Fruit fly (Drosophila melanogaster): ENCODE data around the gene Cht7.
A peak's percentile ranks its signal among the peaks of the same experiment; 100 is the strongest.

Cht7 gene

DNA sequence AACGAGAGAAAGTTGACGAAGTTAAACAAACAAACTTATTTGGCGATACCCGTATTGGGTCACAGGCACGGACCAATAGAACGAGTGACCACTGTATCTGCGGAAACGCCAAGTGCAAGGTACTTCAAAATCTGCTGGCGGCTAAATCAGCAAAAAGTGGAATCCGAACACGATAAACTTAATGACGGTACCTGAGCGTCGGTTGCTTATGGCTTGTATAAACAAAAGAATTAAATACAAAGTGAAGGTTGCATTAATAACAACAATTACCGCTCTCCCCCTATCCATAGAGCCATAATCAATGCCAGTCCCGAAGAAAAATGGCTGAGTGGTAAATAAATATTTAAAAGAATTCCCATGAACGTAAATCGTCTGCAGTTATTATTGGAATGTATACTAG, 17.8 kb upstream of the Cht7 start:
- peak; percentile 66 for TF ChIP-seq Med (GFP tag)
- TF ChIP-seq Meics (GFP tag; optimal IDR thresholded peaks at IDR 0.05) = no peak
- TF ChIP-seq grau (tag; optimal IDR thresholded peaks at IDR 0.05) = peak; percentile 45
- TF ChIP-seq CG12391 (tag; optimal IDR thresholded peaks at IDR 0.05) = no peak
- no peak for TF ChIP-seq CG4730 (GFP tag; IDR thresholded peaks at IDR 0.05)
- 0 out of 2 replicates have a peak, but pooled peaks have one; percentile 16 for TF ChIP-seq Oaz (GFP tag; IDR thresholded peaks at IDR 0.05)

DNA sequence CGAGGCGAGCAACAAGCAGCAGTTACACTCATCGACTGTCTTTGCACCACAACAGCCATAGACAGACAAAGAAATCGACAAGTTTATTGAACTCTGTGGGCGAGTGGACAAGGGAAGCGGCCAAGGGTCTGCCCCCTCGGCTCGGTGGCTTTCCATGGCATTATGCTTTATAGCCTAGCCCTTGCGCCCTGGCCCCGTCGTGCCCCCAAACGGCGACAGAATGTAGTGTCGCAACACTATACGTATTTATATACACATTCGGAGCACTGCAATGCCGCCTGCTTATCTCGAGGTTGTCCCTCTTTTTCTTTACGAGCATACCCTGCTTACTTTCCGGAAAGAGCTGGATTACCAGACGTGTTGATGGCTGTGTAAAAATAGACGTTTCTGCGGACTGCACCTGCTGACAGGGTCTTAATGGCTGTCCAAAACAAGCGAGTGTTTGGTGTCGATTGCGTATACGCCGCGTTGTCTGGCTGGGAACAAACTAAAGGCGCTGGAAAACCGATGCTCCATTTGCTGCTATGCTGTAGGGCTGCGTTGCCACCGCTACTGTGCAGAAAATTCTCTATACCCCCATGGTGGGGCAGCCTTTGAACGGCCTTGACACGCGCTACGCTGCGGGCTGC, 16.0 kb upstream of the Cht7 start:
- TF ChIP-seq CG31224 (GFP tag; IDR thresholded peaks at IDR 0.05) (no peak), HmgZ (tag; optimal IDR thresholded peaks at IDR 0.05) (no peak), CG4282 (GFP tag; optimal IDR thresholded peaks at IDR 0.05) (no peak), CG2678 (tag; optimal IDR thresholded peaks at IDR 0.05) (no peak), bsh (GFP tag; optimal IDR thresholded peaks at IDR 0.05) (no peak), zfh2 (GFP tag; optimal IDR thresholded peaks at IDR 0.05) (no peak), CG7372 (GFP tag; IDR thresholded peaks at IDR 0.05) (peak; percentile 52), Lim3 (GFP tag; IDR thresholded peaks at IDR 0.05) (no peak), CG11560 (tag; IDR thresholded peaks at IDR 0.05) (no peak), Ets97D (GFP tag; optimal IDR thresholded peaks at IDR 0.05) (no peak), ash1 (GFP tag; optimal IDR thresholded peaks at IDR 0.05) (no peak), ftz-f1 (GFP tag; optimal IDR thresholded peaks at IDR 0.05) (peak; percentile 79), CG34224 (GFP tag; IDR thresholded peaks at IDR 0.05; ENCODE audit: partially characterized antibody) (no peak), Pdp1 (GFP tag; optimal IDR thresholded peaks at IDR 0.05) (peak in 1 of 2 experiments; percentile 83), CkIIα-i1 (GFP tag; IDR thresholded peaks at IDR 0.05) (no peak), cad (GFP tag; optimal IDR thresholded peaks at IDR 0.05) (no peak), nom (GFP tag; optimal IDR thresholded peaks at IDR 0.05) (no peak), CG3281 (GFP tag; optimal IDR thresholded peaks at IDR 0.05) (no peak), sug (tag; optimal IDR thresholded peaks at IDR 0.05) (peak; percentile 73), CG32767 (GFP tag; IDR thresholded peaks at IDR 0.05) (no peak; the same call in 1 of the 2 replicates), en (GFP tag; optimal IDR thresholded peaks at IDR 0.05) (no peak), H15 (GFP tag; IDR thresholded peaks at IDR 0.05) (no peak), hkb (optimal IDR thresholded peaks at IDR 0.05) (no peak), hkb (GFP tag; IDR thresholded peaks at IDR 0.05) (0 out of 2 replicates have a peak, but pooled peaks have one; percentile 18), gce (GFP tag; IDR thresholded peaks at IDR 0.05) (no peak), Lpt (GFP tag; optimal IDR thresholded peaks at IDR 0.05) (no peak), lab (GFP tag; optimal IDR thresholded peaks at IDR 0.05) (peak; percentile 11), CG1529 (GFP tag; optimal IDR thresholded peaks at IDR 0.05) (no peak), gem (tag; optimal IDR thresholded peaks at IDR 0.05) (peak; percentile 54), disco-r (GFP tag; optimal IDR thresholded peaks at IDR 0.05) (no peak), sc (optimal IDR thresholded peaks at IDR 0.05) (no peak), sc (GFP tag; optimal IDR thresholded peaks at IDR 0.05) (no peak), CG18599 (GFP tag; optimal IDR thresholded peaks at IDR 0.05) (peak; percentile 18), CG16813 (GFP tag; IDR thresholded peaks at IDR 0.05; ENCODE audit: partially characterized antibody) (no peak), CG8281 (tag; optimal IDR thresholded peaks at IDR 0.05) (no peak), bowl (GFP tag; IDR thresholded peaks at IDR 0.05) (no peak), chinmo (GFP tag; IDR thresholded peaks at IDR 0.05; ENCODE audit: partially characterized antibody) (0 out of 4 replicates have a peak, but pooled peaks have one; percentile 42), Elba2 (GFP tag; optimal IDR thresholded peaks at IDR 0.05) (no peak), Abd-B (GFP tag; optimal IDR thresholded peaks at IDR 0.05) (no peak), tio (GFP tag; optimal IDR thresholded peaks at IDR 0.05) (no peak), CG10543 (GFP tag; optimal IDR thresholded peaks at IDR 0.05) (peak; percentile 40), MTF-1 (GFP tag; optimal IDR thresholded peaks at IDR 0.05; ENCODE audit: borderline replicate concordance) (peak; percentile 11), Deaf1 (tag; optimal IDR thresholded peaks at IDR 0.05) (peak; percentile 13)

Data from whole organism, embryonic.